Fruit fly (Drosophila melanogaster): ENCODE results near the gene SP1173.

SP1173 gene

dm6 chr3L:6747127-6747526 lies 43.8 kb upstream of the SP1173 start (continued):
- no peak for TF ChIP-seq CG15336 (GFP tag; IDR thresholded peaks at IDR 0.05)
- no peak for TF ChIP-seq achi (GFP tag; optimal IDR thresholded peaks at IDR 0.05)
- no peak for TF ChIP-seq CG16779 (tag; optimal IDR thresholded peaks at IDR 0.05)
- TF ChIP-seq spab (GFP tag; optimal IDR thresholded peaks at IDR 0.05): no peak
- peak; percentile 35 for TF ChIP-seq vri (GFP tag; optimal IDR thresholded peaks at IDR 0.05)
- peak; percentile 60 for TF ChIP-seq CG31627 (GFP tag; optimal IDR thresholded peaks at IDR 0.05)
- TF ChIP-seq cyc (GFP tag; optimal IDR thresholded peaks at IDR 0.05): peak; percentile 55
- no peak for TF ChIP-seq CG11762 (GFP tag; optimal IDR thresholded peaks at IDR 0.05; ENCODE audit: insufficient read depth)
- TF ChIP-seq Gug (GFP tag; IDR thresholded peaks at IDR 0.05): no peak
- peak; percentile 17 for TF ChIP-seq CG8632 (GFP tag; optimal IDR thresholded peaks at IDR 0.05)
- peak; percentile 32 for TF ChIP-seq Sox102F (GFP tag; optimal IDR thresholded peaks at IDR 0.05)
- no peak for TF ChIP-seq CG8319 (GFP tag; optimal IDR thresholded peaks at IDR 0.05)
- peak; percentile 22 for TF ChIP-seq CG10631 (GFP tag; optimal IDR thresholded peaks at IDR 0.05)
- no peak for TF ChIP-seq net (GFP tag; optimal IDR thresholded peaks at IDR 0.05)

- TF ChIP-seq CG11294 (GFP tag; IDR thresholded peaks at IDR 0.05) (no peak), CG10631 (GFP tag; optimal IDR thresholded peaks at IDR 0.05) (peak; percentile 15), Eip78C (GFP tag) (peak; percentile 42), acj6 (GFP tag; optimal IDR thresholded peaks at IDR 0.05) (no peak), Blimp-1 (GFP tag; optimal IDR thresholded peaks at IDR 0.05) (peak; percentile 9), CG6808 (GFP tag; optimal IDR thresholded peaks at IDR 0.05) (no peak), vri (GFP tag; optimal IDR thresholded peaks at IDR 0.05) (no peak), CG6163 (GFP tag; IDR thresholded peaks at IDR 0.05) (peak; percentile 77), CG1621 (tag; optimal IDR thresholded peaks at IDR 0.05) (peak; percentile 42), fkh (GFP tag; optimal IDR thresholded peaks at IDR 0.05) (peak; percentile 66), CG16779 (tag; optimal IDR thresholded peaks at IDR 0.05) (no peak), CG6854 (GFP tag; optimal IDR thresholded peaks at IDR 0.05) (no peak), Gug (GFP tag; IDR thresholded peaks at IDR 0.05) (no peak), Eip93F (GFP tag; optimal IDR thresholded peaks at IDR 0.05) (no peak), svp (GFP tag) (peak; percentile 70), net (GFP tag; optimal IDR thresholded peaks at IDR 0.05) (no peak), Sox14 (GFP tag; optimal IDR thresholded peaks at IDR 0.05) (peak; percentile 19), esn (GFP tag; optimal IDR thresholded peaks at IDR 0.05) (no peak), pdm3 (GFP tag; optimal IDR thresholded peaks at IDR 0.05) (no peak), Eip75B (GFP tag; optimal IDR thresholded peaks at IDR 0.05) (no peak), Ets21C (GFP tag; optimal IDR thresholded peaks at IDR 0.05) (no peak), CG3032 (tag; optimal IDR thresholded peaks at IDR 0.05) (peak; percentile 33), Hr38 (GFP tag; optimal IDR thresholded peaks at IDR 0.05) (no peak), fd85E (GFP tag; optimal IDR thresholded peaks at IDR 0.05) (no peak), Lpt (GFP tag; optimal IDR thresholded peaks at IDR 0.05) (no peak), CG32006 (GFP tag; optimal IDR thresholded peaks at IDR 0.05) (peak; percentile 37), CG34406 (GFP tag; optimal IDR thresholded peaks at IDR 0.05) (peak; percentile 4), CG8319 (GFP tag; optimal IDR thresholded peaks at IDR 0.05) (no peak), Met (GFP tag; optimal IDR thresholded peaks at IDR 0.05) (no peak), eg (GFP tag; IDR thresholded peaks at IDR 0.05) (0 out of 3 replicates have a peak, but pooled peaks have one; percentile 32), cyc (GFP tag; optimal IDR thresholded peaks at IDR 0.05) (peak; percentile 7), CG10669 (GFP tag; optimal IDR thresholded peaks at IDR 0.05) (no peak), CG3919 (GFP tag; optimal IDR thresholded peaks at IDR 0.05) (peak; percentile 15), ss (GFP tag; optimal IDR thresholded peaks at IDR 0.05) (peak; percentile 18 to 25), CG11762 (GFP tag; optimal IDR thresholded peaks at IDR 0.05; ENCODE audit: insufficient read depth) (no peak), CG11902 (GFP tag; optimal IDR thresholded peaks at IDR 0.05) (no peak), CG9139 (GFP tag; optimal IDR thresholded peaks at IDR 0.05) (no peak), Hr39 (GFP tag; optimal IDR thresholded peaks at IDR 0.05) (no peak), achi (GFP tag; optimal IDR thresholded peaks at IDR 0.05) (peak; percentile 21), CG31627 (GFP tag; optimal IDR thresholded peaks at IDR 0.05) (peak; percentile 15), Smox (GFP tag; optimal IDR thresholded peaks at IDR 0.05) (no peak), Sox102F (GFP tag; optimal IDR thresholded peaks at IDR 0.05) (no peak), CG6276 (GFP tag; optimal IDR thresholded peaks at IDR 0.05) (no peak), salr (GFP tag; optimal IDR thresholded peaks at IDR 0.05) (peak in 1 of 2 experiments; percentile 56)
Observed at dm6 chr3L:6743346-6744165, 40.2 kb upstream of the SP1173 start.

Data from whole organism, prepupa.